Worm (Caenorhabditis elegans): Measurements from ENCODE around the gene F10E7.6.
"Not testable (repeated sequence)": the region's sequence is repeated elsewhere in the genome, so short reads cannot be mapped to it uniquely, and the experiment has no call there.

The F10E7.6 gene

ce11 chrII:7112780-7113179 is at the start of gene F10E7.6:
Gene F10E7.6, plus strand, starts transcription at chrII:7113080.
- TF ChIP-seq unc-62 (GFP tag; optimal IDR thresholded peaks at IDR 0.05): no peak

- no peak for TF ChIP-seq unc-62 (GFP tag; optimal IDR thresholded peaks at IDR 0.05)
Measured at ce11 chrII:7065391-7065790, 47.5 kb upstream of the F10E7.6 start, which contains the start of gene nos-2. Gene nos-2, plus strand, starts transcription at chrII:7065618.

- TF ChIP-seq unc-62 (GFP tag; optimal IDR thresholded peaks at IDR 0.05): no peak
Measured at ce11 chrII:7069866-7070265, 43.0 kb upstream of the F10E7.6 start, which contains the start of gene him-14. Gene him-14, minus strand, starts transcription at chrII:7069966.

ce11 chrII:7070434-7070833 is 42.4 kb upstream of the F10E7.6 start:
- TF ChIP-seq unc-62 (GFP tag; optimal IDR thresholded peaks at IDR 0.05): no peak

- TF ChIP-seq unc-62 (GFP tag; optimal IDR thresholded peaks at IDR 0.05): no peak
Measured at ce11 chrII:7072315-7072589, 40.6 kb upstream of the F10E7.6 start, which contains the start of gene kars-1. Gene kars-1, minus strand, starts transcription at chrII:7072415.

ce11 chrII:7072590-7073536 is 40.0 kb upstream of the F10E7.6 start:
- no peak for TF ChIP-seq unc-62 (GFP tag; optimal IDR thresholded peaks at IDR 0.05)

ce11 chrII:7073537-7073913 is 39.4 kb upstream of the F10E7.6 start, which contains the start of gene kat-1:
Gene kat-1, plus strand, starts transcription at chrII:7073814.
- TF ChIP-seq unc-62 (GFP tag; optimal IDR thresholded peaks at IDR 0.05): no peak

- no peak for TF ChIP-seq unc-62 (GFP tag; optimal IDR thresholded peaks at IDR 0.05)
Measured at ce11 chrII:7075564-7076228, 37.2 kb upstream of the F10E7.6 start, which contains the start of gene T02G5.7. Gene T02G5.7, plus strand, starts transcription at chrII:7075614.

ce11 chrII:7084021-7084420 is 28.9 kb upstream of the F10E7.6 start, which contains the start of the genes T02G5.14 and T02G5.15:
Gene T02G5.14, plus strand, starts transcription at chrII:7084321.
Gene T02G5.15, plus strand, starts transcription at chrII:7084321.
- TF ChIP-seq unc-62 (GFP tag; optimal IDR thresholded peaks at IDR 0.05): not testable (repeated sequence)

- no peak for TF ChIP-seq unc-62 (GFP tag; optimal IDR thresholded peaks at IDR 0.05)
Measured at ce11 chrII:7090085-7090484, 22.8 kb upstream of the F10E7.6 start.

ce11 chrII:7090852-7091251 is 22.0 kb upstream of the F10E7.6 start:
- TF ChIP-seq unc-62 (GFP tag; optimal IDR thresholded peaks at IDR 0.05): no peak

ce11 chrII:7093339-7093821 is 19.5 kb upstream of the F10E7.6 start, which contains the start of gene T02G5.3:
Gene T02G5.3, plus strand, starts transcription at chrII:7093389.
- no peak for TF ChIP-seq unc-62 (GFP tag; optimal IDR thresholded peaks at IDR 0.05)

- TF ChIP-seq unc-62 (GFP tag; optimal IDR thresholded peaks at IDR 0.05): no peak
Measured at ce11 chrII:7095970-7096369, 16.9 kb upstream of the F10E7.6 start.

- TF ChIP-seq unc-62 (GFP tag; optimal IDR thresholded peaks at IDR 0.05): no peak
Measured at ce11 chrII:7098578-7098977, 14.3 kb upstream of the F10E7.6 start, which contains the start of gene mct-5. Gene mct-5, minus strand, starts transcription at chrII:7098593.

ce11 chrII:7099231-7099630 is 13.6 kb upstream of the F10E7.6 start:
- no peak for TF ChIP-seq unc-62 (GFP tag; optimal IDR thresholded peaks at IDR 0.05)

ce11 chrII:7100838-7101237 is 12.0 kb upstream of the F10E7.6 start, which contains the start of gene mmaa-1:
Gene mmaa-1, minus strand, starts transcription at chrII:7101165.
- TF ChIP-seq unc-62 (GFP tag; optimal IDR thresholded peaks at IDR 0.05): no peak

Data from whole organism, dauer.